Fruit fly (Drosophila melanogaster) whole organism, embryonic: ENCODE measurements around the gene Polr2D.

Source experiments
- Atf3 ChIP-seq: fragments of 200-800 bp; sonication (Bioruptor generic); optimal IDR thresholded peaks from 3 replicates; lab custom pipeline; 2016; ENCODE audit warnings: missing biosample characterization, missing genetic modification characterization
- Atf6 ChIP-seq: fragments of 200-800 bp; sonication (Bioruptor generic); IDR thresholded peaks from 2 replicates; pipeline ENCODE4 v1.3.6; 2022; ENCODE audit warnings: missing biosample characterization, missing genetic modification characterization
- BEAF-32 ChIP-seq: fragments of 200-800 bp; sonication (Bioruptor generic); optimal IDR thresholded peaks from 3 replicates; lab custom pipeline; 2017; ENCODE audit warnings: missing biosample characterization, missing genetic modification characterization, mild to moderate bottlenecking, moderate library complexity, missing genetic modification reagents
- CG1024 ChIP-seq: fragments of 200-800 bp; sonication (Bioruptor generic); IDR thresholded peaks from 2 replicates; pipeline ENCODE4 v1.3.6; 2022; ENCODE audit warnings: missing biosample characterization, missing genetic modification characterization
- CG10431 ChIP-seq: fragments of 200-800 bp; sonication (Bioruptor generic); optimal IDR thresholded peaks from 3 replicates; lab custom pipeline; 2018; ENCODE audit warnings: missing biosample characterization, mild to moderate bottlenecking, missing genetic modification characterization
- CG11456 ChIP-seq: fragments of 200-800 bp; sonication (Bioruptor generic); IDR thresholded peaks from 3 replicates; pipeline ENCODE4 v1.3.6; 2022; ENCODE audit warnings: missing biosample characterization, missing genetic modification characterization
- CG12236 ChIP-seq: fragments of 200-800 bp; sonication (Bioruptor generic); optimal IDR thresholded peaks from 2 replicates; lab custom pipeline; 2016; ENCODE audit warnings: missing biosample characterization, missing genetic modification characterization
- CG13424 ChIP-seq: fragments of 200-800 bp; sonication (Bioruptor generic); optimal IDR thresholded peaks from 2 replicates; lab custom pipeline; 2019; ENCODE audit warnings: missing biosample characterization, mild to moderate bottlenecking, missing genetic modification characterization, moderate library complexity
- CG13894 ChIP-seq: fragments of 200-800 bp; sonication (Bioruptor generic); optimal IDR thresholded peaks from 3 replicates; lab custom pipeline; 2018; ENCODE audit warnings: missing biosample characterization, mild to moderate bottlenecking, missing genetic modification characterization, moderate library complexity
- CG14860 ChIP-seq: fragments of 200-800 bp; sonication (Bioruptor generic); IDR thresholded peaks from 3 replicates; pipeline ENCODE4 v1.3.6; 2022; ENCODE audit warnings: missing biosample characterization, missing genetic modification characterization; ENCODE audit not compliant: partially characterized antibody
- CG14965 ChIP-seq: fragments of 200-800 bp; sonication (Bioruptor generic); optimal IDR thresholded peaks from 2 replicates; lab custom pipeline; 2016; ENCODE audit warnings: missing biosample characterization, missing genetic modification characterization, borderline replicate concordance
- CG15269 ChIP-seq: fragments of 200-800 bp; sonication (Bioruptor generic); optimal IDR thresholded peaks from 2 replicates; lab custom pipeline; 2018; ENCODE audit warnings: missing biosample characterization, mild to moderate bottlenecking, missing genetic modification characterization, moderate library complexity
- CG17328 ChIP-seq: fragments of 200-800 bp; sonication (Bioruptor generic); IDR thresholded peaks from 2 replicates; pipeline ENCODE4 v1.3.6; 2022; ENCODE audit warnings: missing biosample characterization, missing genetic modification characterization
- CG17359 ChIP-seq: fragments of 200-800 bp; sonication (Bioruptor generic); optimal IDR thresholded peaks from 3 replicates; lab custom pipeline; 2018; ENCODE audit warnings: missing biosample characterization, mild to moderate bottlenecking, missing genetic modification characterization, moderate library complexity
- CG18011 ChIP-seq: fragments of 200-800 bp; sonication (Bioruptor generic); optimal IDR thresholded peaks from 2 replicates; lab custom pipeline; 2017; ENCODE audit warnings: missing biosample characterization, missing genetic modification characterization, mild to moderate bottlenecking, moderate library complexity, missing genotype
- CG2875 ChIP-seq: fragments of 200-800 bp; sonication (Bioruptor generic); optimal IDR thresholded peaks from 2 replicates; lab custom pipeline; 2017; ENCODE audit warnings: missing biosample characterization, mild to moderate bottlenecking, missing genetic modification characterization, missing genetic modification reagents
- CG32532 ChIP-seq: fragments of 200-800 bp; sonication (Bioruptor generic); IDR thresholded peaks from 2 replicates; pipeline ENCODE4 v1.3.6; 2022; ENCODE audit warnings: missing biosample characterization, missing genetic modification characterization
- CG5245 ChIP-seq: fragments of 200-800 bp; sonication (Bioruptor generic); optimal IDR thresholded peaks from 3 replicates; lab custom pipeline; 2016; ENCODE audit warnings: missing biosample characterization, missing genetic modification characterization
- CG7786 ChIP-seq: fragments of 200-800 bp; sonication (Bioruptor generic); optimal IDR thresholded peaks from 2 replicates; lab custom pipeline; 2016; ENCODE audit warnings: missing biosample characterization, missing genetic modification characterization
- CG8290 ChIP-seq, 3 experiments: fragments of 200-800 bp; sonication (Bioruptor generic); optimal IDR thresholded peaks; 2 replicates each; lab custom pipeline; 2016 to 2019; ENCODE audit warnings: missing biosample characterization in 3 of 3, missing genetic modification characterization in 3 of 3, mild to moderate bottlenecking in 2 of 3, moderate library complexity in 1 of 3
- CG9437 ChIP-seq: fragments of 200-800 bp; sonication (Bioruptor generic); optimal IDR thresholded peaks from 2 replicates; lab custom pipeline; 2018; ENCODE audit warnings: missing biosample characterization, mild to moderate bottlenecking, missing genetic modification characterization
- CG9876 ChIP-seq: fragments of 200-800 bp; sonication (Bioruptor generic); optimal IDR thresholded peaks from 2 replicates; lab custom pipeline; 2016; ENCODE audit warnings: missing biosample characterization, missing genetic modification characterization
- ERR ChIP-seq: fragments of 200-800 bp; sonication (Bioruptor generic); optimal IDR thresholded peaks from 2 replicates; lab custom pipeline; 2016; ENCODE audit warnings: missing biosample characterization, missing genetic modification characterization
- Eip74EF ChIP-seq, 2 experiments: fragments of 200-800 bp in 1 of 2; fragments of >200 bp in 1 of 2; sonication (Bioruptor generic) in 1 of 2; optimal IDR thresholded peaks; 2 replicates each; lab custom pipeline; 2017 to 2019; ENCODE audit warnings: missing biosample characterization in 2 of 2, missing genetic modification characterization in 2 of 2, mild to moderate bottlenecking in 1 of 2, moderate library complexity in 1 of 2
- Hmr ChIP-seq: fragments of 200-800 bp; sonication (Bioruptor generic); optimal IDR thresholded peaks from 3 replicates; lab custom pipeline; 2017; ENCODE audit warnings: mild to moderate bottlenecking, missing biosample characterization, missing genetic modification reagents, missing genetic modification characterization
- Lhr ChIP-seq: fragments of 200-800 bp; sonication (Bioruptor generic); optimal IDR thresholded peaks from 3 replicates; lab custom pipeline; 2017; ENCODE audit warnings: mild to moderate bottlenecking, missing biosample characterization, missing genetic modification reagents, missing genetic modification characterization
- Lpt ChIP-seq: fragments of >200 bp; optimal IDR thresholded peaks from 2 replicates; lab custom pipeline; 2018; ENCODE audit warnings: missing biosample characterization, missing genetic modification characterization
- Meics ChIP-seq: fragments of 200-800 bp; sonication (Bioruptor generic); optimal IDR thresholded peaks from 2 replicates; lab custom pipeline; 2017; ENCODE audit warnings: missing biosample characterization, mild to moderate bottlenecking, missing genetic modification characterization
- Mes4 ChIP-seq: fragments of 200-800 bp; sonication (Bioruptor generic); optimal IDR thresholded peaks from 2 replicates; lab custom pipeline; 2016; ENCODE audit warnings: missing biosample characterization, missing genetic modification characterization
- NC2β ChIP-seq: fragments of 200-800 bp; sonication (Bioruptor generic); optimal IDR thresholded peaks from 2 replicates; lab custom pipeline; 2016; ENCODE audit warnings: missing biosample characterization, missing genetic modification characterization
- Nf-YC ChIP-seq: fragments of 200-800 bp; optimal IDR thresholded peaks from 3 replicates; lab custom pipeline; 2019; ENCODE audit warnings: missing biosample characterization, mild to moderate bottlenecking, missing genetic modification characterization, moderate library complexity
- Pdp1 ChIP-seq, 2 experiments: fragments of 200-800 bp; sonication (Bioruptor generic); optimal IDR thresholded peaks; 3 replicates each; lab custom pipeline; 2016; ENCODE audit warnings: missing biosample characterization in 2 of 2, missing genetic modification characterization in 2 of 2, mild to moderate bottlenecking in 1 of 2, moderate library complexity in 1 of 2
- Scr ChIP-seq: fragments of 200-800 bp; sonication (Bioruptor generic); IDR thresholded peaks from 2 replicates; pipeline ENCODE4 v1.3.6; 2022; ENCODE audit warnings: missing biosample characterization, missing genetic modification characterization; ENCODE audit not compliant: partially characterized antibody
- Ssrp ChIP-seq: fragments of 200-800 bp; sonication (Bioruptor generic); optimal IDR thresholded peaks from 2 replicates; lab custom pipeline; 2018; ENCODE audit warnings: missing biosample characterization, mild to moderate bottlenecking, missing genetic modification characterization, moderate library complexity
- TFAM ChIP-seq: fragments of 200-800 bp; sonication (Bioruptor generic); optimal IDR thresholded peaks from 2 replicates; lab custom pipeline; 2017; ENCODE audit warnings: missing biosample characterization, missing genetic modification characterization, inconsistent platforms
- Usf ChIP-seq: fragments of 200-800 bp; sonication (Bioruptor generic); optimal IDR thresholded peaks from 2 replicates; lab custom pipeline; 2017; ENCODE audit warnings: missing genotype, missing biosample characterization, missing genetic modification characterization
- ase ChIP-seq: fragments of 200-800 bp; sonication (Bioruptor generic); IDR thresholded peaks from 3 replicates; pipeline ENCODE4 v1.3.6; 2022; ENCODE audit warnings: missing biosample characterization, missing genetic modification characterization
- cato ChIP-seq: fragments of 200-800 bp; sonication (Bioruptor generic); optimal IDR thresholded peaks from 2 replicates; lab custom pipeline; 2016; ENCODE audit warnings: missing biosample characterization, missing genetic modification characterization, borderline replicate concordance
- eyg ChIP-seq: fragments of 200-800 bp; sonication (Bioruptor generic); optimal IDR thresholded peaks from 3 replicates; lab custom pipeline; 2016; ENCODE audit warnings: missing biosample characterization, missing genetic modification characterization
- fd102C ChIP-seq: fragments of 200-800 bp; sonication (Bioruptor generic); optimal IDR thresholded peaks from 2 replicates; lab custom pipeline; 2018; ENCODE audit warnings: missing biosample characterization, mild to moderate bottlenecking, missing genetic modification characterization, moderate library complexity
- hbn ChIP-seq: fragments of 200-800 bp; sonication (Bioruptor generic); IDR thresholded peaks from 2 replicates; pipeline ENCODE4 v1.3.6; 2022; ENCODE audit warnings: missing biosample characterization, missing genetic modification characterization; ENCODE audit not compliant: partially characterized antibody
- mirr ChIP-seq: fragments of 200-800 bp; sonication (Bioruptor generic); optimal IDR thresholded peaks from 3 replicates; lab custom pipeline; 2018; ENCODE audit warnings: missing biosample characterization, mild to moderate bottlenecking, missing genetic modification characterization
- pb ChIP-seq: fragments of 200-800 bp; sonication (Bioruptor generic); optimal IDR thresholded peaks from 3 replicates; lab custom pipeline; 2016; ENCODE audit warnings: missing biosample characterization, missing genetic modification characterization
- prd ChIP-seq, 3 experiments: fragments of >200 bp in 2 of 3; fragments of 200-800 bp in 1 of 3; sonication (Bioruptor generic) in 1 of 3; optimal IDR thresholded peaks in 2 of 3; IDR thresholded peaks in 1 of 3; 2 replicates in 2 of 3; 3 replicates in 1 of 3; pipeline versions ENCODE4 v1.3.6 to Lab custom; 2017 to 2022; ENCODE audit warnings: missing biosample characterization in 1 of 3, missing genetic modification characterization in 1 of 3
- repo ChIP-seq: fragments of 200-800 bp; sonication (Bioruptor generic); optimal IDR thresholded peaks from 2 replicates; lab custom pipeline; 2016; ENCODE audit warnings: missing biosample characterization, missing genetic modification characterization
- sd ChIP-seq: fragments of 200-800 bp; sonication (Bioruptor generic); optimal IDR thresholded peaks from 3 replicates; lab custom pipeline; 2018; ENCODE audit warnings: missing biosample characterization, mild to moderate bottlenecking, missing genetic modification characterization, moderate library complexity
- sim ChIP-seq: fragments of 200-800 bp; sonication (Bioruptor generic); IDR thresholded peaks from 2 replicates; pipeline ENCODE4 v1.3.6; 2022; ENCODE audit warnings: missing biosample characterization, missing genetic modification characterization
- sr ChIP-seq: fragments of 200-800 bp; sonication (Bioruptor generic); IDR thresholded peaks from 3 replicates; pipeline ENCODE4 v1.3.6; 2022; ENCODE audit warnings: missing biosample characterization, missing genetic modification characterization
- usp ChIP-seq: fragments of >200 bp; optimal IDR thresholded peaks from 2 replicates; lab custom pipeline; 2017; ENCODE audit warnings: missing biosample characterization, missing genetic modification characterization

Polr2D gene

dm6 chr3R:18223434-18223833 is 31.9 kb downstream of the Polr2D start, which contains the start of the genes mTerf5 and Non3 (continued):
- TF ChIP-seq Lpt (no peak), eyg (GFP tag; lab: Kevin White, UChicago) (no peak), CG5245 (GFP tag; lab: Kevin White, UChicago) (no peak), CG13424 (peak; percentile 75), Ssrp (tag; lab: Kevin White, UChicago) (peak; percentile 33), Atf6 (GFP tag; lab: Robert Waterston, UW) (no peak), Pdp1 (GFP tag; optimal IDR thresholded peaks at IDR 0.05; lab: Kevin White, UChicago) (peak in 1 of 2 experiments; percentile 30), CG15269 (tag; lab: Kevin White, UChicago) (peak; percentile 63), CG1024 (GFP tag; lab: Robert Waterston, UW) (no peak), Scr (GFP tag; lab: Robert Waterston, UW) (peak; percentile 94), ERR (GFP tag; lab: Kevin White, UChicago) (no peak), CG32532 (GFP tag; lab: Robert Waterston, UW) (peak; percentile 49; the same call in 1 of the 2 replicates), repo (GFP tag; lab: Kevin White, UChicago) (peak; percentile 18), Usf (no peak), Meics (GFP tag; lab: Kevin White, UChicago) (peak; percentile 65), CG18011 (GFP tag; lab: Kevin White, UChicago) (peak; percentile 6), CG12236 (GFP tag; lab: Kevin White, UChicago) (no peak), sd (tag; lab: Kevin White, UChicago) (peak; percentile 42), Nf-YC (peak; percentile 65), CG9437 (GFP tag; lab: Kevin White, UChicago) (peak; percentile 86), NC2β (GFP tag; lab: Kevin White, UChicago) (no peak), hbn (GFP tag; lab: Robert Waterston, UW) (peak; percentile 83), Lhr (GFP tag; lab: Kevin White, UChicago) (peak; percentile 15), CG10431 (no peak), ase (GFP tag; lab: Robert Waterston, UW) (0 out of 3 replicates have a peak, but pooled peaks have one; percentile 30), CG14965 (GFP tag; lab: Kevin White, UChicago) (no peak), fd102C (GFP tag; lab: Kevin White, UChicago) (no peak), CG17359 (tag; lab: Kevin White, UChicago) (peak; percentile 38), cato (GFP tag; lab: Kevin White, UChicago) (no peak), Hmr (GFP tag; lab: Kevin White, UChicago) (peak; percentile 60), CG7786 (GFP tag; lab: Kevin White, UChicago) (peak; percentile 7), CG13894 (tag; lab: Kevin White, UChicago) (peak; percentile 47), Atf3 (no peak), sim (GFP tag; lab: Robert Waterston, UW) (no peak), Eip74EF (GFP tag; optimal IDR thresholded peaks at IDR 0.05; lab: Kevin White, UChicago) (no peak), pb (GFP tag; lab: Kevin White, UChicago) (peak; percentile 14), TFAM (GFP tag; lab: Kevin White, UChicago) (no peak), CG9876 (GFP tag; lab: Kevin White, UChicago) (no peak), BEAF-32 (GFP tag; lab: Kevin White, UChicago) (peak; percentile 81), Mes4 (no peak), CG11456 (GFP tag; lab: Robert Waterston, UW) (peak; percentile 38; the same call in 1 of the 3 replicates), mirr (no peak), CG14860 (GFP tag; lab: Robert Waterston, UW) (peak; percentile 81), CG2875 (GFP tag; lab: Kevin White, UChicago) (peak; percentile 2), CG17328 (GFP tag; lab: Robert Waterston, UW) (peak; percentile 51), prd (optimal IDR thresholded peaks at IDR 0.05; lab: Kevin White, UChicago) (no peak), prd (GFP tag; IDR thresholded peaks at IDR 0.05; lab: Robert Waterston, UW) (peak; percentile 66), usp (GFP tag; lab: Kevin White, UChicago) (no peak), CG8290 (GFP tag; optimal IDR thresholded peaks at IDR 0.05; lab: Kevin White, UChicago) (peak; percentile 52), CG8290 (tag; optimal IDR thresholded peaks at IDR 0.05; lab: Kevin White, UChicago) (peak in 1 of 2 experiments; percentile 20), sr (GFP tag; lab: Robert Waterston, UW) (no peak)
